In the genomic region with DNA sequence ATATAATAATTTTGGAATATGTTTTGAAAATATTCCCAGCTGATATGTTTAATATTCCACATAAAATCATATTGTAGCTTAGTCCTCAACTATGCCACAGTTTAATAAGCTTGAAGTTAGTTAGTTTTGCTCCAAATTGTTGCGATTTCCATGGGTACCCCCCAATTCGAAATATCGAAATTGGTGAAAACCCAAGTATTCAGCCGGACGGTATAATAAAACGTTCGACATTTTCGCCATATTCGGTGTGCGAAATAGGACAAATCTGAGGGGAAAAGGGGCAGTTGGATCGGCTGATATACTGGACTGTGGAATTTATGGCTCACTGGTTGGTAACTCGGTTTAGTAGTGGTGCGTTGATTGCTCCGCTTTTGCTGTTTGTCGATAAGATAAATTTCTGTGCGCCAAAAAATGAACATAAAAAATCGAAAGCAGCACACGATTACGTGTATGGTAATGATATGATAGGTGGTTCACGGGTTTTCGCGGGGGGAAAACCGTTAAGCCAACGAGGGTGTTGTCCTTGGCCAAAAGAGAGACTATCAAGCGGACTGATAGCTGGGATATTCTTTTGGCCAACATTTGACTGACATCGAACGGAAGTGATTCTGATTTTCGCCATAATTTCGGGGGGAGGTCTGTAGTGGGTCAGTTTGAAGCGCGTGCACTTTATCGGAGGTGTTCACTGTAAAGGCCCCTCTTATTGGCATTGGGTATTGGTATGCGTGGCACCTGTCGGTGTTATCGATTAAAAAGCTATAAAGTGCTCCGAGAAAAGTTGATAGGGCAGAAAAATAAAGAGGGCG, we compare ENCODE assay signal across 1 fruit fly cellular context.
A peak's percentile ranks its signal among the peaks of the same experiment; 100 is the strongest.
TF ChIP-seq lines count a peak whose summit lies in the region.

No protein-coding gene starts in this region.

TF ChIP-seq in whole organism, embryonic, 481 proteins besides CTCF, POLR2A, EP300 and RAD21 (continued from another document):
- TF ChIP-seq grau (tag; optimal IDR thresholded peaks at IDR 0.05; lab: Kevin White, UChicago), result peak; percentile 61
- no peak for TF ChIP-seq CG42726 (GFP tag; IDR thresholded peaks at IDR 0.05; lab: Robert Waterston, UW; ENCODE audit: partially characterized antibody)
- TF ChIP-seq CG4707 (GFP tag; optimal IDR thresholded peaks at IDR 0.05; lab: Kevin White, UChicago), result no peak
- TF ChIP-seq row (GFP tag; IDR thresholded peaks at IDR 0.05; lab: Robert Waterston, UW), result peak; percentile 18; the same call in 1 of the 3 replicates
- TF ChIP-seq CG34376 (GFP tag; optimal IDR thresholded peaks at IDR 0.05; lab: Kevin White, UChicago), result peak; percentile 66
- no peak for TF ChIP-seq CG3838 (GFP tag; optimal IDR thresholded peaks at IDR 0.05; lab: Kevin White, UChicago)
- TF ChIP-seq gcm2 (GFP tag; optimal IDR thresholded peaks at IDR 0.05; lab: Kevin White, UChicago), result no peak
- peak; percentile 91 for TF ChIP-seq exex (tag; optimal IDR thresholded peaks at IDR 0.05; lab: Kevin White, UChicago)
- no peak for TF ChIP-seq Sry-β (GFP tag; optimal IDR thresholded peaks at IDR 0.05; lab: Kevin White, UChicago)
- peak; percentile 1 for TF ChIP-seq CG18599 (GFP tag; optimal IDR thresholded peaks at IDR 0.05; lab: Kevin White, UChicago)
- TF ChIP-seq CG6854 (GFP tag; optimal IDR thresholded peaks at IDR 0.05; lab: Kevin White, UChicago), result no peak
- TF ChIP-seq CG4820 (GFP tag; optimal IDR thresholded peaks at IDR 0.05; lab: Kevin White, UChicago), result no peak
- TF ChIP-seq sug (tag; optimal IDR thresholded peaks at IDR 0.05; lab: Kevin White, UChicago), result peak; percentile 92
- TF ChIP-seq nau (GFP tag; optimal IDR thresholded peaks at IDR 0.05; lab: Kevin White, UChicago), result no peak
- TF ChIP-seq GATAe (GFP tag; conservative IDR thresholded peaks at IDR 0.05; lab: Robert Waterston, UW), result peak; percentile 35; the same call in 1 of the 2 replicates
- peak; percentile 90 for TF ChIP-seq mirr (GFP tag; optimal IDR thresholded peaks at IDR 0.05; lab: Kevin White, UChicago)
- no peak for TF ChIP-seq abd-A (tag; optimal IDR thresholded peaks at IDR 0.05; lab: Kevin White, UChicago)
- peak; percentile 38 for TF ChIP-seq lab (GFP tag; optimal IDR thresholded peaks at IDR 0.05; lab: Kevin White, UChicago)
- no peak for TF ChIP-seq Spps (tag; optimal IDR thresholded peaks at IDR 0.05; lab: Kevin White, UChicago)
- no peak for TF ChIP-seq zen (tag; optimal IDR thresholded peaks at IDR 0.05; lab: Kevin White, UChicago)
